Worm (Caenorhabditis elegans) whole organism, L4 larva: ENCODE results near the gene srh-255.
A peak's percentile ranks its signal among the peaks of the same experiment; 100 is the strongest.

Experiments
- T20F7.1 ChIP-seq: fragments of 200-800 bp; sonication (Bioruptor generic); optimal IDR thresholded peaks from 2 replicates; lab custom pipeline; 2018; ENCODE audit warnings: mild to moderate bottlenecking, missing genetic modification characterization, missing compliant biosample characterization
- aha-1 ChIP-seq: fragments of 150-350 bp; peaks from one replicate; lab custom pipeline; 2014; ENCODE audit warnings: missing biosample characterization, missing genetic modification characterization
- aly-2 ChIP-seq: sonication (generic microtip); optimal IDR thresholded peaks from 2 replicates; lab custom pipeline; 2018; ENCODE audit warnings: missing biosample characterization, missing genetic modification characterization
- arid-1 ChIP-seq: fragments of 200-800 bp; sonication (Bioruptor generic); conservative IDR thresholded peaks from 2 replicates; pipeline ENCODE4 v1.3.6; 2022; ENCODE audit warnings: missing genetic modification reagents, missing genetic modification characterization, missing compliant biosample characterization
- attf-4 ChIP-seq: sonication (generic microtip); optimal IDR thresholded peaks from 3 replicates; lab custom pipeline; 2017; ENCODE audit warnings: missing biosample characterization, missing genetic modification characterization
- ceh-20 ChIP-seq: fragments of 200-800 bp; sonication (Bioruptor generic); IDR thresholded peaks from 2 replicates; pipeline ENCODE4 v1.3.6; 2022; ENCODE audit warnings: missing genetic modification reagents, missing genetic modification characterization, missing compliant biosample characterization
- ceh-82 ChIP-seq: sonication (generic microtip); optimal IDR thresholded peaks from 2 replicates; lab custom pipeline; 2017; ENCODE audit warnings: missing biosample characterization, missing genetic modification characterization
- daf-8 ChIP-seq: fragments of 200-800 bp; sonication (Bioruptor generic); IDR thresholded peaks from 2 replicates; pipeline ENCODE4 v1.3.6; 2022; ENCODE audit warnings: missing genetic modification characterization, missing compliant biosample characterization
- dmd-6 ChIP-seq: fragments of 200-800 bp; sonication (Bioruptor generic); IDR thresholded peaks from 2 replicates; pipeline ENCODE4 v1.3.6; 2022; ENCODE audit warnings: missing genetic modification reagents, missing genetic modification characterization, missing compliant biosample characterization
- dpl-1 ChIP-seq: fragments of 150-350 bp; optimal IDR thresholded peaks from 2 replicates; lab custom pipeline; 2014; ENCODE audit warnings: missing biosample characterization, missing genetic modification reagents, missing genetic modification characterization
- duxl-1 ChIP-seq: sonication (generic microtip); optimal IDR thresholded peaks from 2 replicates; lab custom pipeline; 2016; ENCODE audit warnings: mild to moderate bottlenecking, missing genetic modification characterization, moderate library complexity, missing compliant biosample characterization; ENCODE audit not compliant: poor library complexity
- gei-8 ChIP-seq: fragments of 200-800 bp; sonication (Bioruptor generic); optimal IDR thresholded peaks from 2 replicates; lab custom pipeline; 2018; ENCODE audit warnings: mild to moderate bottlenecking, missing genetic modification characterization, missing compliant biosample characterization
- hmg-1.1 ChIP-seq: fragments of 200-800 bp; sonication (Bioruptor generic); IDR thresholded peaks from 2 replicates; pipeline ENCODE4 v1.3.6; 2022; ENCODE audit warnings: missing genetic modification reagents, missing genetic modification characterization, missing compliant biosample characterization
- jun-1 ChIP-seq: fragments of 150-350 bp; optimal IDR thresholded peaks from 2 replicates; lab custom pipeline; 2014; ENCODE audit warnings: missing biosample characterization, missing genetic modification reagents, missing genetic modification characterization
- lin-15B ChIP-seq: fragments of 150-350 bp; sonication (generic microtip); optimal IDR thresholded peaks from 3 replicates; lab custom pipeline; 2014; ENCODE audit warnings: missing biosample characterization, missing genetic modification characterization
- mxl-2 ChIP-seq: fragments of 200-800 bp; sonication (Bioruptor generic); conservative IDR thresholded peaks from 2 replicates; pipeline ENCODE4 v1.3.6; 2022; ENCODE audit warnings: missing genetic modification reagents, missing genetic modification characterization, missing compliant biosample characterization
- nhr-11 ChIP-seq: fragments of 150-350 bp; optimal IDR thresholded peaks from 2 replicates; lab custom pipeline; 2014; ENCODE audit warnings: missing biosample characterization, missing genetic modification characterization
- nhr-28 ChIP-seq: fragments of 150-350 bp; optimal IDR thresholded peaks from 2 replicates; lab custom pipeline; 2014; ENCODE audit warnings: missing biosample characterization, missing genetic modification characterization
- nhr-76 ChIP-seq: fragments of 150-350 bp; optimal IDR thresholded peaks from 2 replicates; lab custom pipeline; 2014; ENCODE audit warnings: missing biosample characterization, missing genetic modification characterization
- php-3 ChIP-seq: fragments of 200-800 bp; sonication (Bioruptor generic); IDR thresholded peaks from 2 replicates; pipeline ENCODE4 v1.3.6; 2022; ENCODE audit warnings: missing genetic modification reagents, missing genetic modification characterization, missing compliant biosample characterization
- rbr-2 ChIP-seq: sonication (generic microtip); optimal IDR thresholded peaks from 2 replicates; lab custom pipeline; 2016; ENCODE audit warnings: missing genotype, missing genetic modification characterization, missing compliant biosample characterization
- saeg-2 ChIP-seq: fragments of 200-800 bp; sonication (Bioruptor generic); IDR thresholded peaks from 2 replicates; pipeline ENCODE4 v1.3.6; 2022; ENCODE audit warnings: missing genetic modification reagents, missing genetic modification characterization, missing compliant biosample characterization
- skn-1 ChIP-seq: fragments of 150-350 bp; optimal IDR thresholded peaks from 2 replicates; lab custom pipeline; 2014; ENCODE audit warnings: missing biosample characterization, missing genetic modification characterization
- snpc-4 ChIP-seq: fragments of 150-350 bp; optimal IDR thresholded peaks from 2 replicates; lab custom pipeline; 2014; ENCODE audit warnings: missing biosample characterization, missing genetic modification characterization
- unc-62 ChIP-seq, 3 experiments: fragments of 150-350 bp in 1 of 3; sonication (generic microtip); optimal IDR thresholded peaks in 2 of 3; peaks in 1 of 3; 1 replicate in 1 of 3; 2 replicates in 2 of 3; lab custom pipeline; 2014 to 2017; ENCODE audit warnings: missing biosample characterization in 3 of 3, missing genetic modification characterization in 3 of 3, missing genetic modification reagents in 3 of 3, missing genotype in 1 of 3
- zip-11 ChIP-seq: fragments of 200-800 bp; sonication (Bioruptor generic); IDR thresholded peaks from 2 replicates; pipeline ENCODE4 v1.3.6; 2022; ENCODE audit warnings: missing genetic modification characterization, missing compliant biosample characterization

Gene srh-255

DNA sequence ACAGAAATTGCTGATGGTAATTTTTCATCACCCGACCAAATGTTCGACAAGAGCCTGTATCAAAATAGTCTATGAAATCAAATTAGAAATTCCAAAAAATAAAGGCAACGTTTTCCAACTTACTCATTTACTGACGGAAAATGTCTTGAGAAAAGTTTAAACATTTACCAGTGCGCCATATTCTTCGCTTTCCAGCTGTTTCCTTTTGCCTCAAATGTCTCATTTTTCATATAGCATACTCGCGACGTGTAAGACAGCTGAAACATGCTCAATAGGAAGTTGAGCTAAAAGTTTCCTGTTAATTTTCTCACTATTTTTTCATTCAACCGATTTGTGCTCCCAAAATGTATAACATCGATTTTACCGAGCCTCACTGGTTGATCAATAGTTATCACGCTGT, 4.8 kb upstream of the srh-255 start, which contains the start of gene sri-66:
Gene sri-66 (plus strand): TSS at position 301 of the 400 bp plus-strand sequence.
- no peak for TF ChIP-seq lin-15B (tag; lab: Kevin White, UChicago)
- no peak for TF ChIP-seq php-3 (GFP tag; lab: Robert Waterston, UW)
- TF ChIP-seq mxl-2, result no peak
- TF ChIP-seq nhr-11 (tag; lab: Kevin White, UChicago), result no peak
- TF ChIP-seq dpl-1 (GFP tag; lab: Kevin White, UChicago), result no peak
- TF ChIP-seq skn-1 (tag; lab: Kevin White, UChicago), result no peak

- TF ChIP-seq unc-62 (GFP tag; optimal IDR thresholded peaks at IDR 0.05 in 1 of 2; lab: Kevin White, UChicago) (peak in 1 of 2 experiments; percentile 15), unc-62 (tag; optimal IDR thresholded peaks at IDR 0.05; lab: Kevin White, UChicago) (no peak), attf-4 (tag; lab: Kevin White, UChicago) (no peak)
- TF ChIP-seq, all 104 proteins: peak for 1
Observed at ce11 chrV:17061585-17061984, 3.2 kb upstream of the srh-255 start, which contains the start of gene F28B1.9. Gene F28B1.9 (plus strand): TSS chrV:17061885.

DNA sequence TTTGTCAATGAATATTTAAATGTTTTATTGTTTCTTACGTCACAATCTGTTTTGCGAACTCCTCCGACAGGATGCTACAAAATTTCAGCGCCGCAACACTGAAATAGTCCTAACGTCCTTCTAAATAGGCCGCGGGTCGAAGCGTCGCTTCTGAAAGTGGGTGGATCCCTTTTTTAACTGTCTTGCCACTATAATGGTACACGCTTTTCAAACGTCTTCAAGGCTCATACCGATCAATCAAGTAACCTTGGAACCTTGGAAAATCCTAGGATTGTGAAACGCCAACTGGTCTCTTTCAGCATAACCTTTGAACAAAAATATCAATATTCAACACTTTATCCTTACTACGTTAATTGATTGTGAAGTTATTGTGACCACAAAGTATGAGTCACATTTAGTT, 1.9 kb downstream of the srh-255 start:
- TF ChIP-seq aha-1 (tag; lab: Kevin White, UChicago), result peak; percentile 94
- TF ChIP-seq nhr-76 (tag; lab: Kevin White, UChicago), result no peak

DNA sequence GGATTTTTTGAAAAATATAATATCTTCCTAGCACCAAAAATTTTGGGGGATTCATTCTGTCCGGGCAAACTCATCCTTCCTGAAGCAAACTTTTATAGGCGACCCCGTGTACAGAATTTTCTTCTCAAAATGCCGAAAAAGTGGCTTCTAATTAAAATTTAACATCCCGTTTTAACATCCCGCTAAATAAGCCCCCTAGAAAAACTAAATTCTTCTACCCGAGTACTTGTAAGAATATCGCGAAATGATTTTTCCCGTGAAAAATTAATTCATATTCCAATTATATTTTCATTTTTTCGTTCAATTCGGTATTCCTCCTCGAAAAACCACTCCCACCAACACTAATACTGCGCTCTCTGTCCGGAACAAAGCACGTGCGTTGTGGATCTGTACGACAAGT, 4.1 kb downstream of the srh-255 start, which contains the start of gene T05E12.8:
Gene T05E12.8 (plus strand): TSS at position 301 of the 400 bp plus-strand sequence.
- no peak for TF ChIP-seq gei-8
- TF ChIP-seq hmg-1.1 (GFP tag; lab: Robert Waterston, UW), result no peak

ce11 chrV:17071578-17071977, 6.8 kb downstream of the srh-255 start, which contains the start of gene srbc-14:
Gene srbc-14 (minus strand): TSS chrV:17071678.
- no peak for TF ChIP-seq nhr-11 (tag; lab: Kevin White, UChicago)
- TF ChIP-seq arid-1, result no peak
- TF ChIP-seq attf-4 (tag; lab: Kevin White, UChicago), result no peak
- no peak for TF ChIP-seq nhr-28 (tag; lab: Kevin White, UChicago)

DNA sequence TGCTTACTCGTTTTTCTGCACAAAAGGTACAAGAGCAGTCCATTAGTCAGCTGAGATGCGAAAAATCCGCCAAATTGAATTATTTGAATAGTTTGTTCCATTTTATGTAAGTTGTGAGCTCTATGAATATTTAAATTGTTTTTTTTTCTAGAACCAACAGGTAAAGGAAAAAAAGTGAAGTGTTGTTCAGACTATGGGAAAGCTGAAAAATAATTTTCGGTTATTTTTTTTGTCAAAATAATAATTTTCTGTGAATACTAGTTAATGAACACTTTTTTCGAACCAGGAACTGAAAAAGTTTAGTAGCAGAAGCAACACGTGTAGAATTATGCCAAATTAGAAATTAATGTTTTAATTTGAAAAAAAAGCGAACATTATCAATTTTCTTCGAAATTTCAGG, 11.1 kb downstream of the srh-255 start, which contains the start of gene str-125:
Gene str-125 (minus strand): TSS at position 101 of the 400 bp plus-strand sequence.
- TF ChIP-seq T20F7.1 (GFP tag; lab: Kevin White, UChicago), result no peak

DNA sequence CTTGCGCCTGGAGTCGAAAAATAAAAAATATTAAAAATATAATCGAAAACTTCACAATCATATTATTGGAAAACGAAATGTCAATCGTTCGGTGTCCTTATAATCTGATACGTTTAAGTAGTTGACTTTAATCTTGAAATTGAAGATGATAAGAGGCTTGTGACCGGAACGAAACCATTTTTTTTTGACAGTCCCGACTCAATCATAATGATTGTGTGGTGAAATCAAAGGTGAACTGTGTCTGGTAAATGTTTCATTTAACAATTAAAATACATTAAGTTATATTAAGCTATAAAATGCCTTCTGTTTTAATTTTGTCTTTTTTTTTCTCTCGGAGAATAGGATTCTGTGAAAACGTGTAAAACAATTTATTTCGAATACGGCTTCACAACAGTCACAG, 13.1 kb downstream of the srh-255 start, which contains the start of gene T05E12.3:
Gene T05E12.3 (minus strand): TSS at position 101 of the 400 bp plus-strand sequence.
- TF ChIP-seq snpc-4 (no peak), dmd-6 (peak; percentile 58)

- TF ChIP-seq daf-8 (no peak), jun-1 (no peak), rbr-2 (tag; lab: Kevin White, UChicago) (no peak), snpc-4 (no peak), T20F7.1 (GFP tag; lab: Kevin White, UChicago) (no peak), zip-11 (GFP tag; lab: Robert Waterston, UW) (no peak), saeg-2 (GFP tag; lab: Robert Waterston, UW) (no peak), aly-2 (no peak), duxl-1 (no peak), ceh-20 (GFP tag; lab: Robert Waterston, UW) (no peak)
Observed at ce11 chrV:17079795-17080194, 15.0 kb downstream of the srh-255 start, which contains the start of gene srw-20. Gene srw-20 (minus strand): TSS chrV:17079895.

DNA sequence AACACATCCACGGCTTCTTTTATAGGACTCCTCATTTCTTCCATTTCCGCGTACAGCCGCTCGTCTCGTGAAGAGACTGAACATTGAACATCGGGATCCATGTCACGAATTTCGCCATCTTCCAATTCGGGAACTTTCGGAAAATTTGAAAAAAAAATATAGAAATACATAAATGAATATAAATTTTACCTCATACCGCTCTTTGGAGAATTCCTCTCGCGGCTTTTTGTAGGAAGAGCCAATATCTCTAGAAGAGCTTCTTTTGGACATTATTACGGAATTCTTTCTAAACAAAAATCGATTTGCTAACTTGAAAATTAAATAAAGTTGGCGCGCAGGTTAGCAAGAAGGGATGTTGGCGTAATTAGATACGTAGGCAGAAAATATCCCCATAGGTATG, 17.9 kb downstream of the srh-255 start, which contains the start of gene T05E12.9:
Gene T05E12.9 (minus strand): TSS at position 101 of the 400 bp plus-strand sequence.
- TF ChIP-seq ceh-82 (tag; lab: Kevin White, UChicago) (no peak), aha-1 (tag; lab: Kevin White, UChicago) (peak; percentile 16)
- TF ChIP-seq, all 104 proteins: peak for 1
